Worm (Caenorhabditis elegans) whole organism, L3 larva: ENCODE data around the gene sri-47.

Source experiments
- ceh-82 ChIP-seq: fragments of 150-350 bp; optimal IDR thresholded peaks from 2 replicates; lab custom pipeline; 2014; ENCODE audit warnings: missing biosample characterization, missing genetic modification characterization
- nhr-11 ChIP-seq: fragments of 150-350 bp; optimal IDR thresholded peaks from 2 replicates; lab custom pipeline; 2014; ENCODE audit warnings: missing biosample characterization, missing genetic modification characterization
- nhr-23 ChIP-seq: fragments of 150-350 bp; optimal IDR thresholded peaks from 2 replicates; lab custom pipeline; 2014; ENCODE audit warnings: missing biosample characterization, missing genetic modification reagents, missing genetic modification characterization
- nhr-28 ChIP-seq: fragments of 150-350 bp; optimal IDR thresholded peaks from 2 replicates; lab custom pipeline; 2014; ENCODE audit warnings: missing biosample characterization, missing genetic modification characterization
- nhr-76 ChIP-seq: fragments of 150-350 bp; sonication (generic microtip); optimal IDR thresholded peaks from 5 replicates; lab custom pipeline; 2014; ENCODE audit warnings: missing biosample characterization, missing genetic modification characterization
- snpc-4 ChIP-seq: fragments of 150-350 bp; optimal IDR thresholded peaks from 2 replicates; lab custom pipeline; 2014; ENCODE audit warnings: missing biosample characterization, missing genetic modification characterization
- ztf-4 ChIP-seq: fragments of 150-350 bp; optimal IDR thresholded peaks from 2 replicates; lab custom pipeline; 2014; ENCODE audit warnings: missing biosample characterization, missing genetic modification characterization

ce11 chrII:2656606-2657005 is at the start of gene sri-47:
- TF ChIP-seq nhr-76 (tag; lab: Kevin White, UChicago): no peak
- no peak for TF ChIP-seq nhr-11 (tag; lab: Kevin White, UChicago)
- TF ChIP-seq nhr-23 (tag; lab: Kevin White, UChicago): no peak
- TF ChIP-seq ceh-82 (tag; lab: Kevin White, UChicago): no peak
- TF ChIP-seq nhr-28 (tag; lab: Kevin White, UChicago): no peak
- no peak for TF ChIP-seq snpc-4 (tag; lab: Kevin White, UChicago)
- TF ChIP-seq ztf-4: no peak
